Worm (Caenorhabditis elegans) whole organism, L2 larva: ENCODE measurements around the gene ZK742.6.

Source experiments
- aly-2 ChIP-seq: fragments of 150-350 bp; optimal IDR thresholded peaks from 2 replicates; lab custom pipeline; 2014; ENCODE audit warnings: missing biosample characterization, missing genetic modification characterization
- ceh-16 ChIP-seq: fragments of 150-350 bp; optimal IDR thresholded peaks from 2 replicates; lab custom pipeline; 2014; ENCODE audit warnings: missing biosample characterization, missing genetic modification characterization
- egl-27 ChIP-seq: sonication (generic microtip); optimal IDR thresholded peaks from 3 replicates; lab custom pipeline; 2017; ENCODE audit warnings: missing biosample characterization, missing genetic modification reagents, missing genetic modification characterization
- fos-1 ChIP-seq: fragments of 150-350 bp; optimal IDR thresholded peaks from 2 replicates; lab custom pipeline; 2014; ENCODE audit warnings: missing biosample characterization, missing genetic modification characterization
- lin-39 ChIP-seq: fragments of 150-350 bp; optimal IDR thresholded peaks from 2 replicates; lab custom pipeline; 2014; ENCODE audit warnings: missing biosample characterization, missing genetic modification reagents, missing genetic modification characterization
- nhr-11 ChIP-seq: fragments of 150-350 bp; optimal IDR thresholded peaks from 2 replicates; lab custom pipeline; 2014; ENCODE audit warnings: missing biosample characterization, missing genetic modification characterization
- nhr-237 ChIP-seq: fragments of 150-350 bp; optimal IDR thresholded peaks from 2 replicates; lab custom pipeline; 2014; ENCODE audit warnings: missing biosample characterization, missing genetic modification characterization
- nhr-77 ChIP-seq: fragments of 150-350 bp; optimal IDR thresholded peaks from 2 replicates; lab custom pipeline; 2014; ENCODE audit warnings: missing biosample characterization, missing genetic modification characterization
- snpc-4 ChIP-seq: fragments of 150-350 bp; optimal IDR thresholded peaks from 2 replicates; lab custom pipeline; 2014; ENCODE audit warnings: missing biosample characterization, missing genetic modification characterization
- unc-62 ChIP-seq: fragments of 150-350 bp; optimal IDR thresholded peaks from 2 replicates; lab custom pipeline; 2014; ENCODE audit warnings: missing biosample characterization, missing genetic modification reagents, missing genetic modification characterization

DNA sequence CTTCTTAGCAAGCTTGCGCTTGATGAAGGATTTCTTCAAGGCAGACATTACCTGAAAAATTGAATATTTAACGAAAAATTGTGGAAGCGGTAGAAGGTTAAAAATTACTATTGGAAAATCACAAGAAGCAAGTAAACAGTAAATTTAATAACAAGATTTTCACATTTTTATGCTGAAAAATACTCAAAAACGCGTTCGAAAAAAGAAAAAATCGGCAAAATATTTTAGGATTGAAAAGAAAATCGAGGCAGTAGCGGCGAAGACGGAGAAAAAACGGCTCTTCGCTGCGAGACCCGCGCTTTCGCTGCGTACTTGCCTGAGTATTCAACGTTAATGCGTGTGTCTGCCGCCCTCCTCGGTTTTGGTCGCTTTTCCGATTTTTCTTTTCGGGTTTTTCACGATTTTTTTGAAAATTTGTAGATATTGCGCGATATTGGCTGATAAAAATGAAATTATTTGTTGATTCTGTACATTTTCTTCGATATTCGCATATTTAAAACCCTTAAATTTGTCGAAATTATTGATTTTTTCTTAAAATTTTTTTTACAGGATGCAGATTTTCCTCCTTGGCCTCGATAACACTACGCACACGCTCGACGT is 38.6 kb downstream of the ZK742.6 start, which contains the start of the genes rpl-39 and rps-30:
- TF ChIP-seq nhr-77 (tag; lab: Kevin White, UChicago) (no peak), ceh-16 (peak; percentile 86), unc-62 (GFP tag; lab: Kevin White, UChicago) (no peak), nhr-237 (no peak), snpc-4 (tag; lab: Kevin White, UChicago) (peak; percentile 42), aly-2 (tag; lab: Kevin White, UChicago) (no peak), nhr-11 (no peak), egl-27 (peak; percentile 47), fos-1 (tag; lab: Kevin White, UChicago) (peak; percentile 73), lin-39 (tag; lab: Kevin White, UChicago) (no peak)
